Worm (Caenorhabditis elegans) whole organism, early embryonic: ENCODE results near the gene M01B2.12.

Experiments used
- B0310.2 ChIP-seq: sonication (generic microtip); optimal IDR thresholded peaks from 2 replicates; lab custom pipeline; 2016; ENCODE audit warnings: mild to moderate bottlenecking, missing genetic modification characterization, missing compliant biosample characterization
- flt-1 ChIP-seq: fragments of 200-800 bp; sonication (Bioruptor generic); IDR thresholded peaks from 2 replicates; pipeline ENCODE4 v1.3.6; 2022; ENCODE audit warnings: missing genetic modification characterization, missing compliant biosample characterization
- hmg-4 ChIP-seq: fragments of 200-800 bp; sonication (Bioruptor generic); optimal IDR thresholded peaks from 2 replicates; lab custom pipeline; 2018; ENCODE audit warnings: mild to moderate bottlenecking, missing genetic modification characterization, missing compliant biosample characterization
- hnd-1 ChIP-seq: sonication (generic microtip); optimal IDR thresholded peaks from 2 replicates; lab custom pipeline; 2016; ENCODE audit warnings: missing genetic modification characterization, missing compliant biosample characterization

DNA sequence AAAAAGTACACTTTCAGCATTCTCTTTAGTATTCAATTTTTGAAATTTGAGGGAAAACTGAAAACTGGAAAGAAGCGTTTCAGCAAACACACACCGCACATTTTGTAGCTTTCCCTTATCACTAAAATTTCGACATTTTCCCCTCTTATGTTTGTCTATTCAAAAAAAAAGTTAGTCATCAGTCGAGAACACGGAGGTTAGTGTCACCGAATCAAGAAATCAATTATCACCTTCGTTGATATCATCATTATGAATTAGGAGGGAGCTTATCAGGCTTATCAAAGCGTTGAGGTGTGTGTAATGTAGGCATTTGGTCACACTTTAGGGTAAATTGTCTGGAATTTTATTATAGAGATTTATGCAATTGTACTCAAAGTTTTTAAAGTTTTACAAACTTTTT, 34.6 kb upstream of the M01B2.12 start, which contains the start of gene cpr-3:
- TF ChIP-seq B0310.2 (tag; lab: Kevin White, UChicago) (no peak), flt-1 (GFP tag; lab: Robert Waterston, UW) (no peak), hnd-1 (tag; lab: Kevin White, UChicago) (no peak), hmg-4 (GFP tag; lab: Kevin White, UChicago) (no peak)
